Worm (Caenorhabditis elegans) whole organism, young adult: ENCODE data around the gene ZC404.16.

Experiments used
- K11D2.4 ChIP-seq: fragments of 200-800 bp; sonication (Bioruptor generic); IDR thresholded peaks from 2 replicates; pipeline ENCODE4 v1.3.6; 2022; ENCODE audit warnings: missing genetic modification reagents, missing genetic modification characterization, missing compliant biosample characterization
- hmg-20 ChIP-seq: fragments of 200-800 bp; sonication (Bioruptor generic); IDR thresholded peaks from 2 replicates; pipeline ENCODE4 v1.3.6; 2022; ENCODE audit warnings: missing genetic modification reagents, missing genetic modification characterization, missing compliant biosample characterization
- hsf-1 ChIP-seq: fragments of 200-800 bp; sonication (Bioruptor generic); IDR thresholded peaks from 2 replicates; pipeline ENCODE4 v1.3.6; 2022; ENCODE audit warnings: missing genetic modification reagents, missing genetic modification characterization, missing compliant biosample characterization
- nfya-1 ChIP-seq: sonication (generic microtip); optimal IDR thresholded peaks from 2 replicates; lab custom pipeline; 2017; ENCODE audit warnings: antibody characterized with exemption, missing compliant biosample characterization, missing genetic modification characterization, borderline replicate concordance; ENCODE audit not compliant: insufficient read depth
- nfyb-1 ChIP-seq: fragments of 200-800 bp; sonication (Bioruptor generic); IDR thresholded peaks from 2 replicates; pipeline ENCODE4 v1.3.6; 2022; ENCODE audit warnings: missing genetic modification reagents, missing genetic modification characterization, missing compliant biosample characterization
- pha-4 ChIP-seq: fragments of 150-350 bp; sonication (generic microtip); optimal IDR thresholded peaks from 2 replicates; lab custom pipeline; 2014; ENCODE audit warnings: missing biosample characterization, missing genetic modification reagents, missing genetic modification characterization

ce11 chrV:6801850-6802249 is 28.2 kb upstream of the ZC404.16 start, which contains the start of gene dmsr-10:
- no peak for TF ChIP-seq K11D2.4
- no peak for TF ChIP-seq hsf-1
- TF ChIP-seq nfyb-1 (GFP tag; lab: Robert Waterston, UW) = no peak
- no peak for TF ChIP-seq hmg-20 (GFP tag; lab: Robert Waterston, UW)
- no peak for TF ChIP-seq pha-4 (tag; lab: Kevin White, UChicago)
- no peak for TF ChIP-seq nfya-1 (tag; lab: Kevin White, UChicago)
